Fruit fly (Drosophila melanogaster): ENCODE results near the gene CG14441.

Gene CG14441

DNA sequence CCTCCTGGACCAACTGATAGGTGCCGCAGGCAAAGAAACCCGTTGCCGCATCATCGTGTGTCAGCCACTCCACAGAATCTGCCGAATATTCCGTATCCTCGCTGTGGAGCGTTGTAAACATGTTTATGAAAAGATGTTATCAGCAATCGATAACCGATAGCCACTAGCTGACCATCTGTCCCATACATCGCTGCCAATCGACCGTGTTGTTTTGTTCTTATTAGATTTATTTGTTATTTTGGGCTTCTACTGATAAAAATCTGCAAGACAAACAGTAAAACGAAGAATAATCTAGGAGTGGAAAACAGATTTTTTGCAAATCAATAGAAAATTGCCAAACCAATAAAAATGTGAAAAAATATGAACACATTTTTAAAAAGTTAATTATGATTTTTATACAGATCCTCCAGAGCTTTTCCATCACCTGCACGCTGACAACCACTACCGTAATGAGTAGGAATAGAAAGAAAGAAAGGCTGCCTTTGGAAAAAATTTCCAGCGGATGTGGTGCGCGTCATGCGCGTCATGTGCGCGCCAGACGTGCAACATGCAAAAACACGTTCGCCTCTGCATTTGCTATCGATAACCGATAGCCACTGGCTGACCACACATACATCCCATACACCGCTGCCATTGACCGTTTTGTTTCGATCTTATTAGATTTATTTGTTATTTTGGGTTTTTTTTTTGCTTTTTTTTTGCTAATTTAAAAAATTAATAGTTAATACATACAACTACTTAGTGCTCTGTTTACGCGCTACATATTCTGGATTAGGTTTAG, 10.5 kb upstream of the CG14441 start, which contains the start of gene CG3184 (continued):
- TF ChIP-seq tup (GFP tag; optimal IDR thresholded peaks at IDR 0.05) (no peak), shn (GFP tag; optimal IDR thresholded peaks at IDR 0.05) (no peak), danr (GFP tag; IDR thresholded peaks at IDR 0.05) (no peak), CG4730 (GFP tag; IDR thresholded peaks at IDR 0.05) (no peak), CG10565 (GFP tag; optimal IDR thresholded peaks at IDR 0.05) (no peak), CG13287 (GFP tag; IDR thresholded peaks at IDR 0.05; ENCODE audit: partially characterized antibody) (peak; percentile 25), HHEX (GFP tag; optimal IDR thresholded peaks at IDR 0.05) (no peak), aop (GFP tag; IDR thresholded peaks at IDR 0.05) (no peak), NK7.1 (GFP tag; optimal IDR thresholded peaks at IDR 0.05) (no peak), CG18599 (GFP tag; optimal IDR thresholded peaks at IDR 0.05) (no peak), CG4424 (GFP tag; optimal IDR thresholded peaks at IDR 0.05) (no peak), D19B (GFP tag; optimal IDR thresholded peaks at IDR 0.05) (no peak), jing (GFP tag; optimal IDR thresholded peaks at IDR 0.05) (no peak), CG9817 (tag; optimal IDR thresholded peaks at IDR 0.05) (no peak), CG12299 (tag; optimal IDR thresholded peaks at IDR 0.05) (no peak), Med (GFP tag) (no peak), Taf1 (GFP tag; IDR thresholded peaks at IDR 0.05) (no peak), hb (GFP tag; IDR thresholded peaks at IDR 0.05; ENCODE audit: partially characterized antibody) (peak; percentile 43; the same call in 1 of the 3 replicates), CG9215 (GFP tag; IDR thresholded peaks at IDR 0.05) (no peak), MTF-1 (GFP tag; optimal IDR thresholded peaks at IDR 0.05; ENCODE audit: borderline replicate concordance) (no peak), CG12391 (tag; optimal IDR thresholded peaks at IDR 0.05) (no peak), cas (GFP tag; IDR thresholded peaks at IDR 0.05) (no peak), ato (GFP tag; IDR thresholded peaks at IDR 0.05; ENCODE audit: partially characterized antibody) (peak; percentile 72), en (GFP tag; optimal IDR thresholded peaks at IDR 0.05) (no peak), lbe (GFP tag; optimal IDR thresholded peaks at IDR 0.05) (no peak), h (optimal IDR thresholded peaks at IDR 0.05) (no peak), vfl (GFP tag; optimal IDR thresholded peaks at IDR 0.05) (no peak), ERR (GFP tag; optimal IDR thresholded peaks at IDR 0.05) (no peak), CG1832 (GFP tag; optimal IDR thresholded peaks at IDR 0.05) (no peak), Mrtf (GFP tag; IDR thresholded peaks at IDR 0.05) (no peak), zfh1 (GFP tag; IDR thresholded peaks at IDR 0.05) (no peak), CG7839 (tag; optimal IDR thresholded peaks at IDR 0.05) (no peak), bbx (GFP tag; IDR thresholded peaks at IDR 0.05; ENCODE audit: partially characterized antibody) (peak; percentile 57), vnd (GFP tag; IDR thresholded peaks at IDR 0.05; ENCODE audit: partially characterized antibody) (peak; percentile 57), CG2202 (tag; optimal IDR thresholded peaks at IDR 0.05) (no peak), CG8478 (optimal IDR thresholded peaks at IDR 0.05) (no peak), Dad (GFP tag; optimal IDR thresholded peaks at IDR 0.05) (no peak), CG17829 (tag; optimal IDR thresholded peaks at IDR 0.05) (no peak), Vsx1 (GFP tag; optimal IDR thresholded peaks at IDR 0.05) (no peak), stwl (tag; optimal IDR thresholded peaks at IDR 0.05) (peak; percentile 30), oc (tag; optimal IDR thresholded peaks at IDR 0.05) (no peak), caup (GFP tag; optimal IDR thresholded peaks at IDR 0.05; ENCODE audit: severe bottlenecking) (no peak), CG10267 (tag; optimal IDR thresholded peaks at IDR 0.05) (no peak), CG11723 (GFP tag; optimal IDR thresholded peaks at IDR 0.05) (no peak), CG1602 (GFP tag; optimal IDR thresholded peaks at IDR 0.05) (no peak), CG6654 (GFP tag; optimal IDR thresholded peaks at IDR 0.05) (no peak), CG9609 (GFP tag; optimal IDR thresholded peaks at IDR 0.05) (no peak), CG34376 (GFP tag; optimal IDR thresholded peaks at IDR 0.05) (no peak), Drgx (GFP tag; IDR thresholded peaks at IDR 0.05) (no peak), dpn (GFP tag; optimal IDR thresholded peaks at IDR 0.05) (no peak)

Measured in whole organism, embryonic.